Fruit fly (Drosophila melanogaster) S2 (cell line): ENCODE measurements around the gene CG13609.

Experiments used
- CG8478 ChIP-seq: fragments of >200 bp; optimal IDR thresholded peaks from 2 replicates; lab custom pipeline; 2018
- CTCF ChIP-seq, 2 experiments: fragments of >200 bp; optimal IDR thresholded peaks; 2 replicates each; lab custom pipeline; 2018

dm6 chr3R:24202723-24203122 is 24.1 kb upstream of the CG13609 start:
- TF ChIP-seq CG8478 (lab: Kevin White, UChicago) (no peak), CTCF (optimal IDR thresholded peaks at IDR 0.05; lab: Kevin White, UChicago) (no peak)
